Worm (Caenorhabditis elegans): ENCODE measurements around the gene ubc-1.

DNA sequence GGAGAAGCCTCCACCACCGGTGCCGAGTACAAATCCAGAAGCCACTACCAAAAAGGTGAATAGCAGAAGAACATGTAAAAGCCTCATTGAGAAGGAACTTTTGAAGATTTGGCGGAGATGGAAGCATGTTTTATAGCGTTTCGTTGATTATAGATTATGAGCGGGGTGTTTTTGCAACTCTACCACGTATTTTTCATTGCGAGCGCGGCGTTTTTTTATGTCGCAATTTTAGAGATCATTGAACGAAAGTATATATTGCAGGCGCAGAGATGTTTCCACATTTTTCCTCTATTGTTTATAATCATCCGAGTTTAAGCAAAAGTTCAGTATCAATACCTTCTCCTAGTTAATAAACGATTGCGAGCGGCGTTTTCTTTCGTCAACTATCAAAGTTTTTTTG is 32.9 kb downstream of the ubc-1 start, which contains the start of gene F49F1.17:
- TF ChIP-seq tab-1 (GFP tag; IDR thresholded peaks at IDR 0.05) (no peak), ztf-23 (GFP tag; IDR thresholded peaks at IDR 0.05) (no peak), flt-1 (GFP tag; IDR thresholded peaks at IDR 0.05) (no peak), T22C8.4 (GFP tag; IDR thresholded peaks at IDR 0.05) (no peak), cog-1 (tag; optimal IDR thresholded peaks at IDR 0.05) (no peak)
